Worm (Caenorhabditis elegans) whole organism, mixed stage, embryonic: Measurements from ENCODE around the gene T20B12.5.

Experiments used
- ham-2 ChIP-seq: fragments of 200-800 bp; sonication (Bioruptor generic); optimal IDR thresholded peaks from 2 replicates; lab custom pipeline; 2018; ENCODE audit warnings: mild to moderate bottlenecking, missing genetic modification characterization, missing compliant biosample characterization
- mls-2 ChIP-seq: sonication (generic microtip); optimal IDR thresholded peaks from 2 replicates; lab custom pipeline; 2016; ENCODE audit warnings: mild to moderate bottlenecking, missing genetic modification characterization, moderate library complexity, missing compliant biosample characterization
- nhr-12 ChIP-seq: fragments of 150-350 bp; optimal IDR thresholded peaks from 2 replicates; lab custom pipeline; 2014; ENCODE audit warnings: missing biosample characterization, missing genetic modification characterization
- nhr-237 ChIP-seq: fragments of 150-350 bp; optimal IDR thresholded peaks from 2 replicates; lab custom pipeline; 2014; ENCODE audit warnings: missing biosample characterization, missing genetic modification characterization
- nhr-28 ChIP-seq: fragments of 150-350 bp; optimal IDR thresholded peaks from 2 replicates; lab custom pipeline; 2014; ENCODE audit warnings: missing biosample characterization, missing genetic modification characterization
- ztf-11 ChIP-seq: fragments of 150-350 bp; optimal IDR thresholded peaks from 2 replicates; lab custom pipeline; 2014; ENCODE audit warnings: missing biosample characterization, missing genetic modification characterization

- TF ChIP-seq mls-2 (no peak), nhr-237 (no peak), ztf-11 (tag; lab: Kevin White, UChicago) (no peak), ham-2 (no peak), nhr-12 (tag; lab: Kevin White, UChicago) (no peak), nhr-28 (tag; lab: Kevin White, UChicago) (no peak)
Observed at ce11 chrIII:7383733-7384132, 16.8 kb upstream of the T20B12.5 start, which contains the start of gene tbp-1.
